Worm (Caenorhabditis elegans) whole organism, L1 larva: Measurements from ENCODE around the gene R02D5.24.

Experiments
- C16A3.4 ChIP-seq: fragments of 150-350 bp; optimal IDR thresholded peaks from 2 replicates; lab custom pipeline; 2014; ENCODE audit warnings: missing biosample characterization, missing genetic modification characterization
- F16B12.6 ChIP-seq: fragments of 150-350 bp; optimal IDR thresholded peaks from 2 replicates; lab custom pipeline; 2014; ENCODE audit warnings: missing biosample characterization, missing genetic modification characterization
- alr-1 ChIP-seq: fragments of 200-800 bp; sonication (Bioruptor generic); optimal IDR thresholded peaks from 2 replicates; lab custom pipeline; 2018; ENCODE audit warnings: borderline replicate concordance, mild to moderate bottlenecking, missing genetic modification characterization, missing compliant biosample characterization
- ama-1 ChIP-seq: fragments of 150-350 bp; optimal IDR thresholded peaks from 2 replicates; lab custom pipeline; 2014
- blmp-1 ChIP-seq: fragments of 150-350 bp; optimal IDR thresholded peaks from 2 replicates; lab custom pipeline; 2014; ENCODE audit warnings: missing biosample characterization, missing genetic modification characterization
- ceh-63 ChIP-seq: fragments of 200-800 bp; sonication (Bioruptor generic); optimal IDR thresholded peaks from 2 replicates; lab custom pipeline; 2018; ENCODE audit warnings: mild to moderate bottlenecking, missing genetic modification characterization, missing compliant biosample characterization
- ceh-88 ChIP-seq: fragments of 200-800 bp; sonication (Bioruptor generic); IDR thresholded peaks from 2 replicates; pipeline ENCODE4 v1.3.6; 2022; ENCODE audit warnings: missing genetic modification characterization, missing compliant biosample characterization
- ceh-90 ChIP-seq: sonication (generic microtip); optimal IDR thresholded peaks from 2 replicates; lab custom pipeline; 2016; ENCODE audit warnings: missing genetic modification characterization, missing compliant biosample characterization
- efl-1 ChIP-seq, 4 experiments: fragments of 150-350 bp; optimal IDR thresholded peaks in 3 of 4; peaks in 1 of 4; 1 replicate in 1 of 4; 2 replicates in 3 of 4; lab custom pipeline; 2014; ENCODE audit warnings: missing biosample characterization in 2 of 4, missing genetic modification characterization in 2 of 4, missing genetic modification reagents in 2 of 4
- elt-2 ChIP-seq: sonication (generic microtip); optimal IDR thresholded peaks from 2 replicates; lab custom pipeline; 2016; ENCODE audit warnings: missing genetic modification characterization, mild to moderate bottlenecking, inconsistent platforms, missing compliant biosample characterization, missing genetic modification reagents
- elt-3 ChIP-seq, 6 experiments: fragments of 150-350 bp in 1 of 6; sonication (generic microtip); optimal IDR thresholded peaks; 2 replicates each; lab custom pipeline; 2017 to 2018; ENCODE audit warnings: missing biosample characterization in 6 of 6, missing genetic modification characterization in 6 of 6, inconsistent platforms in 1 of 6
- fos-1 ChIP-seq: fragments of 150-350 bp; optimal IDR thresholded peaks from 2 replicates; lab custom pipeline; 2014; ENCODE audit warnings: missing biosample characterization, missing genetic modification characterization
- hlh-4 ChIP-seq: sonication (generic microtip); optimal IDR thresholded peaks from 2 replicates; lab custom pipeline; 2016; ENCODE audit warnings: mild to moderate bottlenecking, missing genetic modification characterization, missing compliant biosample characterization
- hpl-2 ChIP-seq: fragments of 150-350 bp; optimal IDR thresholded peaks from 2 replicates; lab custom pipeline; 2014; ENCODE audit warnings: missing biosample characterization, missing genetic modification reagents, missing genetic modification characterization
- irx-1 ChIP-seq: sonication (generic microtip); optimal IDR thresholded peaks from 2 replicates; lab custom pipeline; 2016; ENCODE audit warnings: missing genetic modification characterization, missing compliant biosample characterization
- jun-1 ChIP-seq: fragments of 150-350 bp; optimal IDR thresholded peaks from 2 replicates; lab custom pipeline; 2014; ENCODE audit warnings: missing biosample characterization, missing genetic modification reagents, missing genetic modification characterization
- lin-13 ChIP-seq: fragments of 150-350 bp; optimal IDR thresholded peaks from 2 replicates; lab custom pipeline; 2014; ENCODE audit warnings: missing biosample characterization, missing genetic modification reagents, missing genetic modification characterization
- lin-14 ChIP-seq: fragments of 200-800 bp; sonication (Bioruptor generic); optimal IDR thresholded peaks from 2 replicates; lab custom pipeline; 2018; ENCODE audit warnings: mild to moderate bottlenecking, missing genetic modification characterization, moderate library complexity, missing compliant biosample characterization
- lin-35 ChIP-seq, 2 experiments: fragments of 150-350 bp; optimal IDR thresholded peaks; 2 replicates each; lab custom pipeline; 2014; ENCODE audit warnings: missing biosample characterization in 2 of 2, missing genetic modification characterization in 2 of 2, missing genetic modification reagents in 2 of 2
- nhr-11 ChIP-seq: fragments of 150-350 bp; optimal IDR thresholded peaks from 2 replicates; lab custom pipeline; 2014; ENCODE audit warnings: missing biosample characterization, missing genetic modification characterization
- nhr-12 ChIP-seq: sonication (generic microtip); optimal IDR thresholded peaks from 2 replicates; lab custom pipeline; 2017; ENCODE audit warnings: missing biosample characterization, missing genetic modification characterization
- nhr-19 ChIP-seq: fragments of 200-800 bp; sonication (Bioruptor generic); conservative IDR thresholded peaks from 2 replicates; pipeline ENCODE4 v1.3.6; 2022; ENCODE audit warnings: missing genetic modification characterization, missing compliant biosample characterization
- nhr-20 ChIP-seq: sonication (generic microtip); optimal IDR thresholded peaks from 2 replicates; lab custom pipeline; 2016; ENCODE audit warnings: mild to moderate bottlenecking, missing genetic modification characterization, missing compliant biosample characterization
- nhr-28 ChIP-seq: fragments of 150-350 bp; optimal IDR thresholded peaks from 2 replicates; lab custom pipeline; 2014; ENCODE audit warnings: missing biosample characterization, missing genetic modification characterization
- nhr-71 ChIP-seq: sonication (generic microtip); optimal IDR thresholded peaks from 2 replicates; lab custom pipeline; 2016; ENCODE audit warnings: mild to moderate bottlenecking, missing genetic modification characterization, moderate library complexity, missing compliant biosample characterization
- nhr-85 ChIP-seq: sonication (generic microtip); peaks from one replicate; lab custom pipeline; 2016; ENCODE audit warnings: missing genetic modification characterization, inconsistent platforms, missing compliant biosample characterization
- nhr-90 ChIP-seq: sonication (generic microtip); optimal IDR thresholded peaks from 2 replicates; lab custom pipeline; 2016; ENCODE audit warnings: mild to moderate bottlenecking, missing genetic modification characterization, missing compliant biosample characterization; ENCODE audit not compliant: poor library complexity
- pag-3 ChIP-seq: sonication (generic microtip); optimal IDR thresholded peaks from 2 replicates; lab custom pipeline; 2017; ENCODE audit warnings: missing genetic modification characterization, mild to moderate bottlenecking, missing compliant biosample characterization, antibody characterized with exemption, borderline replicate concordance; ENCODE audit not compliant: insufficient read depth
- pax-3 ChIP-seq: fragments of 200-800 bp; sonication (Bioruptor generic); optimal IDR thresholded peaks from 2 replicates; lab custom pipeline; 2018; ENCODE audit warnings: mild to moderate bottlenecking, missing genetic modification characterization, moderate library complexity, missing compliant biosample characterization
- pqm-1 ChIP-seq: sonication (generic microtip); optimal IDR thresholded peaks from 3 replicates; lab custom pipeline; 2017; ENCODE audit warnings: missing biosample characterization, missing genetic modification characterization
- rnt-1 ChIP-seq: sonication (generic microtip); optimal IDR thresholded peaks from 2 replicates; lab custom pipeline; 2016; ENCODE audit warnings: mild to moderate bottlenecking, missing genetic modification characterization, moderate library complexity, missing compliant biosample characterization
- skn-1 ChIP-seq: fragments of 150-350 bp; optimal IDR thresholded peaks from 2 replicates; lab custom pipeline; 2014; ENCODE audit warnings: missing biosample characterization, missing genetic modification characterization
- sptf-1 ChIP-seq: fragments of 150-350 bp; optimal IDR thresholded peaks from 2 replicates; lab custom pipeline; 2014; ENCODE audit warnings: missing biosample characterization, missing genetic modification characterization
- sup-37 ChIP-seq: fragments of 200-800 bp; sonication (Bioruptor generic); optimal IDR thresholded peaks from 2 replicates; lab custom pipeline; 2018; ENCODE audit warnings: mild to moderate bottlenecking, missing genetic modification characterization, missing compliant biosample characterization
- swsn-7 ChIP-seq: sonication (generic microtip); optimal IDR thresholded peaks from 2 replicates; lab custom pipeline; 2016; ENCODE audit warnings: missing genetic modification characterization, missing compliant biosample characterization
- tlp-1 ChIP-seq: fragments of 150-350 bp; optimal IDR thresholded peaks from 2 replicates; lab custom pipeline; 2014; ENCODE audit warnings: missing biosample characterization, missing genetic modification characterization
- unc-130 ChIP-seq: fragments of 150-350 bp; optimal IDR thresholded peaks from 2 replicates; lab custom pipeline; 2017; ENCODE audit warnings: missing biosample characterization, missing genetic modification characterization, inconsistent platforms
- unc-30 ChIP-seq: sonication (generic microtip); optimal IDR thresholded peaks from 2 replicates; lab custom pipeline; 2017; ENCODE audit warnings: missing biosample characterization, missing genetic modification characterization
- unc-62 ChIP-seq: fragments of 150-350 bp; optimal IDR thresholded peaks from 2 replicates; lab custom pipeline; 2014; ENCODE audit warnings: missing biosample characterization, missing genetic modification reagents, missing genetic modification characterization
- xbp-1 ChIP-seq: sonication (generic microtip); optimal IDR thresholded peaks from 2 replicates; lab custom pipeline; 2016; ENCODE audit warnings: missing genetic modification characterization, missing compliant biosample characterization
- zag-1 ChIP-seq: fragments of 150-350 bp; optimal IDR thresholded peaks from 2 replicates; lab custom pipeline; 2014; ENCODE audit warnings: missing biosample characterization, missing genetic modification characterization
- zip-4 ChIP-seq: fragments of 200-800 bp; sonication (Bioruptor generic); optimal IDR thresholded peaks from 2 replicates; lab custom pipeline; 2018; ENCODE audit warnings: mild to moderate bottlenecking, missing genetic modification characterization, moderate library complexity, missing compliant biosample characterization
- ztf-11 ChIP-seq, 2 experiments: sonication (generic microtip); optimal IDR thresholded peaks; 2 replicates each; lab custom pipeline; 2016 to 2017; ENCODE audit warnings: missing genetic modification characterization in 2 of 2, missing biosample characterization in 1 of 2, missing compliant biosample characterization in 1 of 2
- ztf-4 ChIP-seq: fragments of 150-350 bp; optimal IDR thresholded peaks from 2 replicates; lab custom pipeline; 2014; ENCODE audit warnings: missing biosample characterization, missing genetic modification characterization

Gene R02D5.24

ce11 chrV:14504774-14505173 is 3.6 kb downstream of the R02D5.24 start:
- TF ChIP-seq nhr-71 (tag; lab: Kevin White, UChicago) (peak; percentile 1), ama-1 (no peak), jun-1 (tag; lab: Kevin White, UChicago) (no peak), elt-2 (peak; percentile 17), rnt-1 (tag; lab: Kevin White, UChicago) (peak; percentile 20), pax-3 (peak; percentile 6), lin-14 (peak; percentile 62), efl-1 (optimal IDR thresholded peaks at IDR 0.05; lab: Kevin White, UChicago) (no peak), efl-1 (GFP tag; optimal IDR thresholded peaks at IDR 0.05 in 1 of 2; lab: Kevin White, UChicago) (peak in 1 of 2 experiments; percentile 74)

ce11 chrV:14505745-14506214 is 4.6 kb downstream of the R02D5.24 start:
- TF ChIP-seq xbp-1 (no peak), blmp-1 (tag; lab: Kevin White, UChicago) (peak; percentile 75), lin-35 (GFP tag; optimal IDR thresholded peaks at IDR 0.05; lab: Kevin White, UChicago) (no peak), pqm-1 (tag; lab: Kevin White, UChicago) (peak; percentile 80), lin-14 (peak; percentile 62), elt-3 (tag; optimal IDR thresholded peaks at IDR 0.05; lab: Kevin White, UChicago) (peak in 1 of 6 experiments; percentile 25), tlp-1 (tag; lab: Kevin White, UChicago) (peak; percentile 31), elt-2 (peak; percentile 83), nhr-85 (tag; lab: Kevin White, UChicago) (peak; percentile 71)
- TF ChIP-seq, all 84 proteins: peak for 7

- no peak for TF ChIP-seq ztf-4
- no peak for TF ChIP-seq alr-1
- TF ChIP-seq pqm-1 (tag; lab: Kevin White, UChicago): no peak
- TF ChIP-seq elt-3 (tag; optimal IDR thresholded peaks at IDR 0.05; lab: Kevin White, UChicago): peak in 2 of 6 experiments; percentile 37 to 59
- peak; percentile 10 for TF ChIP-seq nhr-20
- no peak for TF ChIP-seq sup-37 (GFP tag; lab: Kevin White, UChicago)
- TF ChIP-seq nhr-85 (tag; lab: Kevin White, UChicago): peak; percentile 98
- TF ChIP-seq irx-1 (tag; lab: Kevin White, UChicago): peak; percentile 26
- TF ChIP-seq hlh-4 (tag; lab: Kevin White, UChicago): no peak
- TF ChIP-seq efl-1 (optimal IDR thresholded peaks at IDR 0.05; lab: Kevin White, UChicago): no peak
- peak in 1 of 2 experiments; percentile 90 for TF ChIP-seq efl-1 (GFP tag; optimal IDR thresholded peaks at IDR 0.05 in 1 of 2; lab: Kevin White, UChicago)
- TF ChIP-seq unc-62 (GFP tag; lab: Kevin White, UChicago): no peak
- no peak for TF ChIP-seq hpl-2 (GFP tag; lab: Kevin White, UChicago)
- no peak for TF ChIP-seq unc-130 (tag; lab: Kevin White, UChicago)
- TF ChIP-seq nhr-28 (tag; lab: Kevin White, UChicago): no peak
- no peak for TF ChIP-seq ceh-63 (GFP tag; lab: Kevin White, UChicago)
- TF ChIP-seq F16B12.6 (tag; lab: Kevin White, UChicago): no peak
- TF ChIP-seq nhr-90: no peak
- no peak for TF ChIP-seq zip-4 (GFP tag; lab: Kevin White, UChicago)
- TF ChIP-seq nhr-11 (tag; lab: Kevin White, UChicago): no peak
- no peak for TF ChIP-seq swsn-7 (tag; lab: Kevin White, UChicago)
- TF ChIP-seq ceh-90 (tag; lab: Kevin White, UChicago): no peak
- no peak for TF ChIP-seq elt-2
- peak; percentile 89 for TF ChIP-seq tlp-1 (tag; lab: Kevin White, UChicago)
- no peak for TF ChIP-seq ceh-88
- TF ChIP-seq zag-1 (tag; lab: Kevin White, UChicago): no peak
- peak; percentile 73 for TF ChIP-seq lin-14
- no peak for TF ChIP-seq ztf-11 (tag; optimal IDR thresholded peaks at IDR 0.05; lab: Kevin White, UChicago)
- no peak for TF ChIP-seq xbp-1
- no peak for TF ChIP-seq sptf-1 (tag; lab: Kevin White, UChicago)
- TF ChIP-seq pag-3: no peak
- TF ChIP-seq blmp-1 (tag; lab: Kevin White, UChicago): peak; percentile 81
- no peak for TF ChIP-seq lin-13 (GFP tag; lab: Kevin White, UChicago)
- TF ChIP-seq nhr-19: no peak
- TF ChIP-seq unc-30 (tag; lab: Kevin White, UChicago): no peak
- TF ChIP-seq fos-1: no peak
- no peak for TF ChIP-seq nhr-12 (tag; lab: Kevin White, UChicago)
- TF ChIP-seq skn-1 (tag; lab: Kevin White, UChicago): no peak
- peak; percentile 18 for TF ChIP-seq C16A3.4 (tag; lab: Kevin White, UChicago)
- TF ChIP-seq nhr-71 (tag; lab: Kevin White, UChicago): peak; percentile 27
Observed at ce11 chrV:14506713-14507675, 5.9 kb downstream of the R02D5.24 start.
